Fruit fly (Drosophila melanogaster): ENCODE results near the gene Cow.
A peak's percentile ranks its signal among the peaks of the same experiment; 100 is the strongest.

- no peak for TF ChIP-seq CG9139 (GFP tag; optimal IDR thresholded peaks at IDR 0.05)
- TF ChIP-seq esn (GFP tag; optimal IDR thresholded peaks at IDR 0.05), result peak; percentile 42
- no peak for TF ChIP-seq OdsH (GFP tag; optimal IDR thresholded peaks at IDR 0.05)
- peak; percentile 43 for TF ChIP-seq CG32006 (GFP tag; optimal IDR thresholded peaks at IDR 0.05)
- no peak for TF ChIP-seq spab (GFP tag; optimal IDR thresholded peaks at IDR 0.05)
These were observed 5.3 kb upstream of the Cow start, which contains the start of the genes Rassf and CenB1A for dm6 chr3R:23117683-23118470.

Measured in whole organism, prepupa.